Fruit fly (Drosophila melanogaster): ENCODE data around the gene Atg16.

The Atg16 gene

dm6 chr3R:29798966-29799680, 35.8 kb downstream of the Atg16 start, which contains the start of the genes Rnb and Drice (continued):
- TF ChIP-seq eve (GFP tag; optimal IDR thresholded peaks at IDR 0.05) (no peak), CG4360 (GFP tag; IDR thresholded peaks at IDR 0.05) (no peak), Jarid2 (GFP tag; optimal IDR thresholded peaks at IDR 0.05) (no peak), CG13894 (tag; optimal IDR thresholded peaks at IDR 0.05) (no peak), CG16779 (GFP tag; IDR thresholded peaks at IDR 0.05) (no peak), Mad (GFP tag; optimal IDR thresholded peaks at IDR 0.05) (peak; percentile 3), wdn (GFP tag; IDR thresholded peaks at IDR 0.05) (no peak), ac (GFP tag; optimal IDR thresholded peaks at IDR 0.05) (no peak), Atf6 (GFP tag; IDR thresholded peaks at IDR 0.05) (0 out of 2 replicates have a peak, but pooled peaks have one; percentile 12), Sox100B (GFP tag; optimal IDR thresholded peaks at IDR 0.05) (no peak), CG3065 (GFP tag; optimal IDR thresholded peaks at IDR 0.05) (no peak), CG13296 (GFP tag; optimal IDR thresholded peaks at IDR 0.05) (no peak), ssp (GFP tag; IDR thresholded peaks at IDR 0.05) (peak; percentile 35), sob (GFP tag; IDR thresholded peaks at IDR 0.05) (peak; percentile 70), CG1792 (GFP tag; optimal IDR thresholded peaks at IDR 0.05) (no peak), ap (GFP tag; IDR thresholded peaks at IDR 0.05) (0 out of 2 replicates have a peak, but pooled peaks have one; percentile 13), jigr1 (GFP tag; IDR thresholded peaks at IDR 0.05) (no peak), ind (GFP tag; optimal IDR thresholded peaks at IDR 0.05) (no peak), yki (optimal IDR thresholded peaks at IDR 0.05) (no peak), CG7372 (GFP tag; IDR thresholded peaks at IDR 0.05) (no peak), CG9437 (GFP tag; optimal IDR thresholded peaks at IDR 0.05) (no peak), grn (GFP tag; optimal IDR thresholded peaks at IDR 0.05) (no peak), Dfd (GFP tag; optimal IDR thresholded peaks at IDR 0.05) (no peak), Dp (GFP tag; optimal IDR thresholded peaks at IDR 0.05) (peak; percentile 52), cg (GFP tag; optimal IDR thresholded peaks at IDR 0.05) (no peak), unpg (GFP tag; optimal IDR thresholded peaks at IDR 0.05) (no peak), ash1 (GFP tag; optimal IDR thresholded peaks at IDR 0.05) (no peak), Xbp1 (GFP tag; optimal IDR thresholded peaks at IDR 0.05) (peak; percentile 53), Aef1 (GFP tag; IDR thresholded peaks at IDR 0.05) (peak; percentile 27; the same call in 1 of the 3 replicates), zf30C (GFP tag; optimal IDR thresholded peaks at IDR 0.05) (no peak), ranshi (GFP tag; IDR thresholded peaks at IDR 0.05) (peak; percentile 46; the same call in 1 of the 2 replicates), CG30403 (GFP tag; optimal IDR thresholded peaks at IDR 0.05) (peak; percentile 54), Dbx (GFP tag; IDR thresholded peaks at IDR 0.05) (peak; percentile 31; the same call in 1 of the 3 replicates), CG15073 (GFP tag; optimal IDR thresholded peaks at IDR 0.05) (no peak), caup (GFP tag; optimal IDR thresholded peaks at IDR 0.05; ENCODE audit: severe bottlenecking) (peak; percentile 17), Dip2 (GFP tag; IDR thresholded peaks at IDR 0.05) (no peak), Asciz (GFP tag; optimal IDR thresholded peaks at IDR 0.05) (no peak), nmo (GFP tag; optimal IDR thresholded peaks at IDR 0.05) (peak; percentile 68), Nf-YB (GFP tag; optimal IDR thresholded peaks at IDR 0.05) (no peak), CG3847 (GFP tag; IDR thresholded peaks at IDR 0.05) (peak; percentile 51), Sry-β (GFP tag; optimal IDR thresholded peaks at IDR 0.05) (peak; percentile 44), tx (GFP tag; optimal IDR thresholded peaks at IDR 0.05) (no peak), D (optimal IDR thresholded peaks at IDR 0.05) (no peak), D (GFP tag; optimal IDR thresholded peaks at IDR 0.05) (no peak), Atf3 (GFP tag; optimal IDR thresholded peaks at IDR 0.05) (no peak), E2f2 (GFP tag; IDR thresholded peaks at IDR 0.05) (peak; percentile 63), slp2 (GFP tag; optimal IDR thresholded peaks at IDR 0.05) (no peak), emc (GFP tag; optimal IDR thresholded peaks at IDR 0.05) (no peak), Dll (GFP tag; IDR thresholded peaks at IDR 0.05; ENCODE audit: partially characterized antibody) (peak; percentile 86), CG11456 (GFP tag; IDR thresholded peaks at IDR 0.05) (no peak), CG5953 (GFP tag; IDR thresholded peaks at IDR 0.05) (0 out of 2 replicates have a peak, but pooled peaks have one; percentile 6)

All from whole organism, embryonic.